Worm (Caenorhabditis elegans): Measurements from ENCODE around the gene hpo-30.

hpo-30 gene

ce11 chrV:12310256-12310655 lies at the start of gene hpo-30:
Gene hpo-30 (minus strand): TSS chrV:12310356.
- TF ChIP-seq tab-1 (GFP tag; IDR thresholded peaks at IDR 0.05) (no peak), ztf-23 (GFP tag; IDR thresholded peaks at IDR 0.05) (no peak), flt-1 (GFP tag; IDR thresholded peaks at IDR 0.05) (no peak), med-1 (GFP tag; optimal IDR thresholded peaks at IDR 0.05; ENCODE audit: insufficient read depth) (no peak), ref-1 (GFP tag; conservative IDR thresholded peaks at IDR 0.05) (no peak)

ce11 chrV:12358347-12358746 lies 48.2 kb upstream of the hpo-30 start, which contains the start of gene F23H12.5:
Gene F23H12.5 (plus strand): TSS chrV:12358647.
- TF ChIP-seq klf-2 (GFP tag; conservative IDR thresholded peaks at IDR 0.05) (no peak), tab-1 (GFP tag; IDR thresholded peaks at IDR 0.05) (no peak), T22C8.4 (GFP tag; IDR thresholded peaks at IDR 0.05) (no peak), flt-1 (GFP tag; IDR thresholded peaks at IDR 0.05) (no peak), ref-1 (GFP tag; conservative IDR thresholded peaks at IDR 0.05) (no peak), med-1 (GFP tag; optimal IDR thresholded peaks at IDR 0.05; ENCODE audit: insufficient read depth) (no peak), ztf-23 (GFP tag; IDR thresholded peaks at IDR 0.05) (no peak), cog-1 (tag; optimal IDR thresholded peaks at IDR 0.05) (no peak), ztf-29 (GFP tag; IDR thresholded peaks at IDR 0.05) (no peak)

DNA sequence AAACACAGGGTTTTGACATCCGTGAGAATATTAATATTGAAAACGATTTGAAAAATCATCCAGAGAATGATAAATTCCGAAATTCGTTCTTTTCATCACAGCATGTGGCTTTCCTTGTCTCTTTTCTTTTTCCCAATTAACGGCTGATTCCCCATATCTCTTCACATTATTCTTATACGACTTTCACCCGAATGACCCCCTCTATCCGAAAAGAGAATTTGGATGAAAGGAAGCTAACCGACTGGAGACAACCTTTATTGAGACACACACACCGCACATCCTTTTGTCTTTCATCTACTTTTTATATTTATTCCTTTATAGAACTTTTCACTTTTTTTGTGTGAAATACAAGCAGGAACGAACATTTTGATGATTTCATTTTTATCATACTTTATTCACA lies 47.5 kb upstream of the hpo-30 start:
- no peak for TF ChIP-seq tab-1 (GFP tag; IDR thresholded peaks at IDR 0.05)
- no peak for TF ChIP-seq T22C8.4 (GFP tag; IDR thresholded peaks at IDR 0.05)
- TF ChIP-seq ztf-23 (GFP tag; IDR thresholded peaks at IDR 0.05): no peak
- no peak for TF ChIP-seq ztf-29 (GFP tag; IDR thresholded peaks at IDR 0.05)
- no peak for TF ChIP-seq med-1 (GFP tag; optimal IDR thresholded peaks at IDR 0.05; ENCODE audit: insufficient read depth)
- TF ChIP-seq cog-1 (tag; optimal IDR thresholded peaks at IDR 0.05): no peak
- TF ChIP-seq flt-1 (GFP tag; IDR thresholded peaks at IDR 0.05): no peak
- no peak for TF ChIP-seq klf-2 (GFP tag; conservative IDR thresholded peaks at IDR 0.05)
- TF ChIP-seq ref-1 (GFP tag; conservative IDR thresholded peaks at IDR 0.05): no peak

DNA sequence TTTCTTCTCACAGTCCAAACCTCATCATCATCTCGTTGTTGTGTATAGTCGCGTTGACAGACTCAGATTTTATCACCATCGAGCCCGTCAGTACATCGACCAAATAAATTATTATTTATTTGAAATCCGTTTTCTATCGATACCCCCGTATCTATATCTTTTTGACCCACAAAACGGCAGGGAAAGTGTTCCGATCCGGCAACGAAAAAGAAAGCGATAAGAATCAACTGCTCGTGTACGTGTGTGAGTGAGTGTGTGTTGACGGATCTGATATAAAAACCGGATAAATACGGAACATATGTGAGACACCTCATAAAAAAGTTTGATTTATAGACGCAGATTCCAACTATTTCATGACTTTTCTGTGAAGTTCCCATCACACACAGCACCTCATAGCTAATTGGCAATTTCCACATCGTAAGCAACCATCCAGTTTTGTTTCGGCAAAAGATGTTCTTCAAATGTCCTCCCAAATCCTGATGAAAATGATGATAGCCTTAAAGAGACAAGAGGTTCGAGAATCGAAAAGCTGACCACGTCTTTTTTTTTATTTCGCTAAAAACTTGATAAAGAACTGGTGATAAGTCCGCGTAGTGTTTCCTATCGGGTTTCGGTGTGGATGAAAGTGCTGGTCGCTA lies 44.2 kb upstream of the hpo-30 start:
- TF ChIP-seq flt-1 (GFP tag; IDR thresholded peaks at IDR 0.05) (peak; percentile 54; the same call in 1 of the 2 replicates), klf-2 (GFP tag; conservative IDR thresholded peaks at IDR 0.05) (no peak)

DNA sequence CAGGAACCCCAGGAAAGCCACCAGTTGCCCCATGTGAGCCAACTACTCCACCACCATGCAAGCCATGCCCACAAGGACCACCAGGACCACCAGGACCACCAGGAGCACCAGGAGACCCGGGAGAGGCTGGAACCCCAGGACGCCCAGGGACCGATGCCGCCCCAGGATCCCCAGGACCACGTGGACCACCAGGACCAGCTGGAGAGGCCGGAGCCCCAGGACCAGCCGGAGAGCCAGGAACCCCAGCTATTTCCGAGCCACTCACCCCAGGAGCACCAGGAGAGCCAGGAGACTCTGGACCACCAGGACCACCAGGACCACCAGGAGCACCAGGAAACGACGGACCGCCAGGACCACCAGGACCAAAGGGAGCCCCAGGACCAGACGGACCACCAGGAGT lies 43.3 kb upstream of the hpo-30 start:
- TF ChIP-seq tab-1 (GFP tag; IDR thresholded peaks at IDR 0.05): no peak
- no peak; the same call in 1 of the 2 replicates for TF ChIP-seq flt-1 (GFP tag; IDR thresholded peaks at IDR 0.05)
- TF ChIP-seq cog-1 (tag; optimal IDR thresholded peaks at IDR 0.05): no peak
- peak; percentile 43; the same call in 1 of the 2 replicates for TF ChIP-seq T22C8.4 (GFP tag; IDR thresholded peaks at IDR 0.05)
- no peak for TF ChIP-seq ztf-23 (GFP tag; IDR thresholded peaks at IDR 0.05)
- peak; percentile 12; the same call in 1 of the 2 replicates for TF ChIP-seq ztf-29 (GFP tag; IDR thresholded peaks at IDR 0.05)
- TF ChIP-seq med-1 (GFP tag; optimal IDR thresholded peaks at IDR 0.05; ENCODE audit: insufficient read depth): no peak
- no peak for TF ChIP-seq ref-1 (GFP tag; conservative IDR thresholded peaks at IDR 0.05)
- TF ChIP-seq klf-2 (GFP tag; conservative IDR thresholded peaks at IDR 0.05): no peak

- TF ChIP-seq ztf-23 (GFP tag; IDR thresholded peaks at IDR 0.05): no peak
- TF ChIP-seq tab-1 (GFP tag; IDR thresholded peaks at IDR 0.05): no peak
- TF ChIP-seq cog-1 (tag; optimal IDR thresholded peaks at IDR 0.05): no peak
These were observed 42.7 kb upstream of the hpo-30 start for ce11 chrV:12352881-12353280.

- TF ChIP-seq flt-1 (GFP tag; IDR thresholded peaks at IDR 0.05): no peak
- no peak for TF ChIP-seq klf-2 (GFP tag; conservative IDR thresholded peaks at IDR 0.05)
These were observed 42.3 kb upstream of the hpo-30 start, which contains the start of gene sqt-3 for ce11 chrV:12352445-12352844. Gene sqt-3 (plus strand): TSS chrV:12352745.

ce11 chrV:12351842-12352241 lies 41.7 kb upstream of the hpo-30 start:
- TF ChIP-seq flt-1 (GFP tag; IDR thresholded peaks at IDR 0.05) (no peak), cog-1 (tag; optimal IDR thresholded peaks at IDR 0.05) (no peak), ztf-29 (GFP tag; IDR thresholded peaks at IDR 0.05) (no peak), ztf-23 (GFP tag; IDR thresholded peaks at IDR 0.05) (no peak), med-1 (GFP tag; optimal IDR thresholded peaks at IDR 0.05; ENCODE audit: insufficient read depth) (no peak), tab-1 (GFP tag; IDR thresholded peaks at IDR 0.05) (no peak), T22C8.4 (GFP tag; IDR thresholded peaks at IDR 0.05) (no peak), klf-2 (GFP tag; conservative IDR thresholded peaks at IDR 0.05) (no peak), ref-1 (GFP tag; conservative IDR thresholded peaks at IDR 0.05) (no peak)

DNA sequence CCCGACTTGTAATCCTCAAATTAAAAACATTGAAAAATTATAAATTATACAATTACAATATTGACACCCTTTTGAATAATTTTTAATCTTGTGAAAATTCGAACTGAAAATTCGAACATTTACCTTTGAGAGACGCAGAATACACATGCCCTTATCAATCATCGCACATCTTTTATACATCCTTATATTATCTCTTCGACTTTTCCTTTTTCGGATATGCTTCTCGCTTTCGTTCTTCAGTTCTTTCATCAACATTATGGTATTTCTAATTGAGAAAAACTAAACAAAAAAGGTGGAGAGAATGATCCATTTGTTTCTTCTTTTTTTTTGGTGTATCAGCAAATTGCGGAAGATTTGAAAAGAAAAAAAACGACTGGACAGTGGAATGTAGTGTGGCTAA lies 39.2 kb upstream of the hpo-30 start:
- TF ChIP-seq flt-1 (GFP tag; IDR thresholded peaks at IDR 0.05): no peak
- TF ChIP-seq tab-1 (GFP tag; IDR thresholded peaks at IDR 0.05): no peak

- TF ChIP-seq med-1 (GFP tag; optimal IDR thresholded peaks at IDR 0.05; ENCODE audit: insufficient read depth) (no peak), T22C8.4 (GFP tag; IDR thresholded peaks at IDR 0.05) (no peak), flt-1 (GFP tag; IDR thresholded peaks at IDR 0.05) (no peak), ztf-23 (GFP tag; IDR thresholded peaks at IDR 0.05) (no peak), ref-1 (GFP tag; conservative IDR thresholded peaks at IDR 0.05) (no peak)
These were observed 37.7 kb upstream of the hpo-30 start for ce11 chrV:12347854-12348253.

DNA sequence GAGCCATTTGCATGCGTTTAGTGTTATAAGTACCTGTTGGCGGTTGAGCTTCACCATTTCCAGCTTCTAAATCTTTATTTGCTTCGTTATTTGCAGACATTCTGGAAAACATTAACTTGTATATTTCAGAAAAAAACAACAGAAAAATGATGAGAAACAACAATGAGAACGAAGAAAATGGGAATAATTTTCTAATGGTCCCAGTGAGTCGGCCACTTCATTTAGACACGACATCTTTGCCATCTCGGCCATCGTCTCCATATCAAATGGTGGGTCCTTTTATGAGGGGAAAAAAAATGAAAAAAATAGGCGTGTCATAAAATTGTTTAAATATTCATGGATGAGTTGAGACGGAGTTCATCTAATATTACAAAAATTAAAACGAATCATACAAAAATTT lies 35.7 kb upstream of the hpo-30 start, which contains the start of gene snb-2:
TSS of gene snb-2 (minus strand) at position 101 of the 400 bp plus-strand sequence.
- no peak for TF ChIP-seq ztf-23 (GFP tag; IDR thresholded peaks at IDR 0.05)
- no peak for TF ChIP-seq ztf-29 (GFP tag; IDR thresholded peaks at IDR 0.05)
- TF ChIP-seq flt-1 (GFP tag; IDR thresholded peaks at IDR 0.05): no peak
- no peak for TF ChIP-seq T22C8.4 (GFP tag; IDR thresholded peaks at IDR 0.05)

All from whole organism, midembryonic.